Worm (Caenorhabditis elegans) whole organism, L4 larva: Measurements from ENCODE around the gene fnta-1.

Experiments
- dmd-6 ChIP-seq: fragments of 200-800 bp; sonication (Bioruptor generic); IDR thresholded peaks from 2 replicates; pipeline ENCODE4 v1.3.6; 2022; ENCODE audit warnings: missing genetic modification reagents, missing genetic modification characterization, missing compliant biosample characterization
- mxl-2 ChIP-seq: fragments of 200-800 bp; sonication (Bioruptor generic); conservative IDR thresholded peaks from 2 replicates; pipeline ENCODE4 v1.3.6; 2022; ENCODE audit warnings: missing genetic modification reagents, missing genetic modification characterization, missing compliant biosample characterization

Gene fnta-1

DNA sequence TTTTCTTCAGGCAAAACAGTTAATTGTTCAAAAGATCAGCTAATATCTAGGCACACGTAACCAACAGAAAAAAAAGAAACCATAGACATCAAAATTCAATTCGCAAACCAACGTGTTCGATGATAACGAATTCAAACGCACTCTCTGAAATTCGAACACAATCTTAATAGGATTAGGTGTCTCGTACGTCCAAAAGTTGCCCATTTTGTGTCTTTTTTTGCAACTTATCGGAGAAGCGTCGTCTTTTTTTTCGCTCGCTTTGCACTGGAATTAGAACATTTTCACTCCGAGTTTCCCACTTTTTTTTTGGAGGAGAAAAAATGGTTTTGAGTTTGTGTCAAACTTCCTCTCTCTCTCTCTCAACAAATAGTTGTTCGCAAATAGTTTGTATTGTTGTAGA is 51.0 kb downstream of the fnta-1 start:
- TF ChIP-seq dmd-6 (peak; percentile 69), mxl-2 (GFP tag; lab: Robert Waterston, UW) (no peak)
